Worm (Caenorhabditis elegans) whole organism, early embryonic: Measurements from ENCODE around the gene col-140.

ENCODE experiments used
- ama-1 ChIP-seq: fragments of 150-350 bp; optimal IDR thresholded peaks from 2 replicates; lab custom pipeline; 2014
- ets-7 ChIP-seq: sonication (generic microtip); optimal IDR thresholded peaks from 2 replicates; lab custom pipeline; 2016; ENCODE audit warnings: missing genotype, missing genetic modification characterization, missing compliant biosample characterization
- flt-1 ChIP-seq: fragments of 200-800 bp; sonication (Bioruptor generic); IDR thresholded peaks from 2 replicates; pipeline ENCODE4 v1.3.6; 2022; ENCODE audit warnings: missing genetic modification characterization, missing compliant biosample characterization
- hmg-4 ChIP-seq: fragments of 200-800 bp; sonication (Bioruptor generic); optimal IDR thresholded peaks from 2 replicates; lab custom pipeline; 2018; ENCODE audit warnings: mild to moderate bottlenecking, missing genetic modification characterization, missing compliant biosample characterization
- scrt-1 ChIP-seq: fragments of 200-800 bp; sonication (Bioruptor generic); IDR thresholded peaks from 2 replicates; pipeline ENCODE4 v1.3.6; 2022; ENCODE audit warnings: missing genetic modification characterization, missing compliant biosample characterization
- sea-1 ChIP-seq: fragments of 200-800 bp; sonication (Bioruptor generic); conservative IDR thresholded peaks from 2 replicates; pipeline ENCODE4 v1.3.6; 2022; ENCODE audit warnings: missing genetic modification characterization, missing compliant biosample characterization
- tbx-37 ChIP-seq: fragments of 200-800 bp; sonication (Bioruptor generic); conservative IDR thresholded peaks from 2 replicates; pipeline ENCODE4 v1.3.6; 2022; ENCODE audit warnings: missing genetic modification reagents, missing genetic modification characterization, missing compliant biosample characterization

ce11 chrV:5850671-5851070, 14.0 kb upstream of the col-140 start:
- TF ChIP-seq ets-7 (tag; lab: Kevin White, UChicago) (no peak), scrt-1 (GFP tag; lab: Robert Waterston, UW) (no peak), flt-1 (GFP tag; lab: Robert Waterston, UW) (no peak), ama-1 (lab: Kevin White, UChicago) (no peak), hmg-4 (GFP tag; lab: Kevin White, UChicago) (no peak), sea-1 (no peak), tbx-37 (GFP tag; lab: Robert Waterston, UW) (no peak)
